Worm (Caenorhabditis elegans): ENCODE data around the gene cyp-25A2.
"Not testable (repeated sequence)": the region's sequence is repeated elsewhere in the genome, so short reads cannot be mapped to it uniquely, and the experiment has no call there.

cyp-25A2 gene

DNA sequence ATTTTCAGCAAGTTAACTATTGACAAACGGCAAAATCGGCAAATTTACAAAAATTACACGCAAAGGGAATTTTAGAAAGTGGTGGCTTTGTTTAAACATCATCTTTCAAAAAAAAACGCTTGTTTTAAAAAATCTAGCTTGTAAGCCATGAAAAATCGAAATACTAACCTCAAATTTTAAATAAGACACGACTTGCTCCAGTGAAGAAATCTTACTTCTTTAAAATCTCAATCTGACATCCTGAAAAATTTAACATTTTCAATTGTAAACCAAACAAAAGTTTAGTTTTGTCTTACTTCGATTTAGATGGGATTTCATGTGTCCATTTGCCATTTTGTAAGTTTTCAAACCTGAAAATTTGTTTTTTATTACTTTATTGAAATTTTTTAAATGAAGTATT, 3.2 kb upstream of the cyp-25A2 start:
- TF ChIP-seq tbx-11 (GFP tag; IDR thresholded peaks at IDR 0.05), result no peak
- no peak for TF ChIP-seq hnd-1 (tag; optimal IDR thresholded peaks at IDR 0.05)
- no peak for TF ChIP-seq F13C5.2 (tag; optimal IDR thresholded peaks at IDR 0.05)
- no peak for TF ChIP-seq tra-4 (tag; optimal IDR thresholded peaks at IDR 0.05)
- TF ChIP-seq ets-7 (tag; optimal IDR thresholded peaks at IDR 0.05), result no peak
- no peak for TF ChIP-seq sea-1 (GFP tag; conservative IDR thresholded peaks at IDR 0.05)
- TF ChIP-seq pes-1 (GFP tag; IDR thresholded peaks at IDR 0.05), result no peak
- TF ChIP-seq flt-1 (GFP tag; IDR thresholded peaks at IDR 0.05), result no peak
- no peak for TF ChIP-seq B0310.2 (tag; optimal IDR thresholded peaks at IDR 0.05)
- no peak for TF ChIP-seq tbx-37 (GFP tag; conservative IDR thresholded peaks at IDR 0.05)
- no peak for TF ChIP-seq ceh-36 (tag; optimal IDR thresholded peaks at IDR 0.05)
- no peak for TF ChIP-seq hmbx-1 (tag; optimal IDR thresholded peaks at IDR 0.05)
- TF ChIP-seq aly-1 (tag; optimal IDR thresholded peaks at IDR 0.05), result no peak
- no peak for TF ChIP-seq ceh-13 (GFP tag; optimal IDR thresholded peaks at IDR 0.05)
- TF ChIP-seq scrt-1 (GFP tag; IDR thresholded peaks at IDR 0.05), result no peak
- TF ChIP-seq ama-1 (optimal IDR thresholded peaks at IDR 0.05), result no peak

- TF ChIP-seq hmg-4 (GFP tag; optimal IDR thresholded peaks at IDR 0.05), result no peak
- no peak for TF ChIP-seq scrt-1 (GFP tag; IDR thresholded peaks at IDR 0.05)
- no peak for TF ChIP-seq tbx-37 (GFP tag; conservative IDR thresholded peaks at IDR 0.05)
- no peak for TF ChIP-seq aly-1 (tag; optimal IDR thresholded peaks at IDR 0.05)
- TF ChIP-seq hnd-1 (tag; optimal IDR thresholded peaks at IDR 0.05), result no peak
- TF ChIP-seq hmbx-1 (tag; optimal IDR thresholded peaks at IDR 0.05), result no peak
- no peak for TF ChIP-seq ama-1 (optimal IDR thresholded peaks at IDR 0.05)
- no peak for TF ChIP-seq ceh-13 (GFP tag; optimal IDR thresholded peaks at IDR 0.05)
- no peak for TF ChIP-seq tra-4 (tag; optimal IDR thresholded peaks at IDR 0.05)
- no peak for TF ChIP-seq ets-7 (tag; optimal IDR thresholded peaks at IDR 0.05)
- TF ChIP-seq pes-1 (GFP tag; IDR thresholded peaks at IDR 0.05), result no peak
- TF ChIP-seq ceh-36 (tag; optimal IDR thresholded peaks at IDR 0.05), result no peak
- no peak for TF ChIP-seq B0310.2 (tag; optimal IDR thresholded peaks at IDR 0.05)
- no peak for TF ChIP-seq tbx-11 (GFP tag; IDR thresholded peaks at IDR 0.05)
- no peak for TF ChIP-seq sea-1 (GFP tag; conservative IDR thresholded peaks at IDR 0.05)
Observed at ce11 chrIII:3832291-3832690, 2.7 kb upstream of the cyp-25A2 start, which contains the start of gene cyp-25A1. Gene cyp-25A1, plus strand, starts transcription at chrIII:3832591.

ce11 chrIII:3839635-3840034, 4.6 kb downstream of the cyp-25A2 start, which contains the start of gene cyp-25A3:
Gene cyp-25A3, minus strand, starts transcription at chrIII:3839735.
- TF ChIP-seq tra-4 (tag; optimal IDR thresholded peaks at IDR 0.05) (no peak), tbx-11 (GFP tag; IDR thresholded peaks at IDR 0.05) (no peak), hmbx-1 (tag; optimal IDR thresholded peaks at IDR 0.05) (no peak), pes-1 (GFP tag; IDR thresholded peaks at IDR 0.05) (no peak), flt-1 (GFP tag; IDR thresholded peaks at IDR 0.05) (no peak), hnd-1 (tag; optimal IDR thresholded peaks at IDR 0.05) (no peak), B0310.2 (tag; optimal IDR thresholded peaks at IDR 0.05) (no peak), hmg-4 (GFP tag; optimal IDR thresholded peaks at IDR 0.05) (no peak), ets-7 (tag; optimal IDR thresholded peaks at IDR 0.05) (no peak)

DNA sequence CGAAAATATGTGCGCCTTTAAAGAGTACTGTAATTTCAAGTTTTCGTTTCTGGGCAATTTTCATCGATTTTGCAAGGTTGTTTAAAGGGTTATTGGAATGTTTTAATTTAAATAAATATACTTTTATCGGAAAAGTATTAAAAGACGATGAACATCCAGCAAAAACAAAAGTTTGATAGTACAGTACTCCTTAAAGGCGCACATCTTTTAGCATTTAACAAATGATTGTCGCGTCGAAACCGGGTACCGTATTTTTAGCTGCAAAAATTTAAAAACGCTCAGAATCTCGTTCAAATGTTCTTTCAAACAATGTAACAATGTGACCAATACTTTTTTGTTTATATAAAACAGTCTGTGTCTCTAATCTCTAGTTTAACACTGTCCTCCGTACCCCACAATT, 5.3 kb downstream of the cyp-25A2 start, which contains the start of gene C36A4.11:
TSS of gene C36A4.11 (plus strand) at position 301 of the 400 bp plus-strand sequence.
- not testable (repeated sequence) for TF ChIP-seq B0310.2 (tag; optimal IDR thresholded peaks at IDR 0.05); ama-1 (optimal IDR thresholded peaks at IDR 0.05); ets-7 (tag; optimal IDR thresholded peaks at IDR 0.05)

- not testable (repeated sequence) for TF ChIP-seq hnd-1 (tag; optimal IDR thresholded peaks at IDR 0.05); pes-1 (GFP tag; IDR thresholded peaks at IDR 0.05); tra-4 (tag; optimal IDR thresholded peaks at IDR 0.05)
Observed at ce11 chrIII:3843514-3843913, 8.5 kb downstream of the cyp-25A2 start, which contains the start of gene C36A4.4. Gene C36A4.4, minus strand, starts transcription at chrIII:3843614.

DNA sequence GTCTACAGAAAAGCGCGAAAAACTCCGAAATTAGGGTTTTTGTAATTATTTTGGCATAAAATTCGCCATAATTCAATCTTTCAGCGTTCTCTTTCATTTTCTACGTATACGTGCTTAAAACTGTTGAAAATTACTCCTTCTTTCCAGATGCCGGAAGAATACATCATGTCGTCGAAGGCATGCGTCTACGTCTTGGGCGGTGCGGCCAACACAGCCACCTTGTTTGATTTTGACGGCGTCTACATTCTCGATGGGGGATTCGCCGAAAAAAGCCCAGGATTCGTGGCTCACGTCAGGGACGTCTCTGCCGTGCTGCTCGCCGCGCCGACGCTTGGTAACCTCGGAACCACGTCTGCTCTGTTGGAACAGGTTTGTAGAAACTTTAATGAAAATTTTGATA, 9.7 kb downstream of the cyp-25A2 start, which contains the start of gene maph-1.3:
TSS of gene maph-1.3 (plus strand) at position 148 of the 400 bp plus-strand sequence.
- not testable (repeated sequence) for TF ChIP-seq aly-1 (tag; optimal IDR thresholded peaks at IDR 0.05); tra-4 (tag; optimal IDR thresholded peaks at IDR 0.05); flt-1 (GFP tag; IDR thresholded peaks at IDR 0.05)

DNA sequence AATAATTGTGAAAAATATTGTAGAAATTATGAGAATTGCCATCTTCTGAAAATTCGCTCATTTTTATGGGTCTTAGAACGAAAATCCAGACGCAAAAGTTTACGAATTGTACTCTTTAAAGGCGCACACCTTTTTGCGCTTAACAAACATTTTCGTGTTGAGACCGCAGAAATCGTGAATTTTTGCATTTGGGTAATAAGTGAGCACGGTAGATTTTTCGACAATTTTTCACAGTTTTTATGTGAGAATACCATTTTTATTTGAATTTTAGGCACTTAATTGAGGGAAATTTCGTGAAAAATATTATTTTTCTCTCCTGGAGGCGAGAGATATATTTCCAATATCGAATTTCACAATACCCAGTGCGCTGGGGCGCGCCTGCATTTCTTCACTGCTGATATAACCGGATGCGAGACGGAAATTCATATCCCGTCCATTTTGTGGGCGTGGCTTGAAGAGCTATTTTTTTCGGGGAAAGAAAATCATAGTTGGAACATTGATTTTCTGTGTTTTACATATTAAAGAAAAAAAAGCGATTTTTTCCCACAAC, 17.1 kb downstream of the cyp-25A2 start, which contains the start of gene cyp-25A4:
TSS of gene cyp-25A4 (minus strand) at position 51 of the 550 bp plus-strand sequence.
- TF ChIP-seq aly-1 (tag; optimal IDR thresholded peaks at IDR 0.05); ama-1 (optimal IDR thresholded peaks at IDR 0.05); hmbx-1 (tag; optimal IDR thresholded peaks at IDR 0.05): not testable (repeated sequence)

ce11 chrIII:3854868-3855267, 19.8 kb downstream of the cyp-25A2 start:
- TF ChIP-seq scrt-1 (GFP tag; IDR thresholded peaks at IDR 0.05), result 0 out of 2 replicates have a peak, but pooled peaks have one; percentile 47
- TF ChIP-seq tbx-37 (GFP tag; conservative IDR thresholded peaks at IDR 0.05), result peak; percentile 63

DNA sequence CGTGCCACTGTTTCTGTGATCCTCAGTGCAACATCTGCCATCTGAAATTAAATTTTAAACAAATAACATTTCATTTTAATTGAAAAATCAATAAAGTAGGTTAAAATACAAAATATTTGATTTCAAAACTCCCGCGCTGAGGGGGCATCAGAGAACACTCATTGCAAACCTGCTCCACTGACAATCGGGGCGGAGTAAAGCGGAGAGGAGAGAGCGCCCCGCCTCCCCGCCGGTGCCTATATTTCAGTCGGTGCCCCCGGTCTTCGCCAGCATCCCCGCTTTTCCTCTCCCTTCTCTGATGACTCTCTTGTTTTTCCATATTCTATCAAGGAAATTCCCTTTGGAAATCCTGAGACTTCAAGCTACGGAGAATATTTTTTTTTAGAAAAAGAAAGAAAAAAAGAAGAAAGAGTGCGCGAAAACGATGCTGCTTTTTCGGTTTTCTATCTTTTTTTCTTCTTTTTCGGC, 27.9 kb downstream of the cyp-25A2 start, which contains the start of gene brc-1:
TSS of gene brc-1 (minus strand) at position 51 of the 468 bp plus-strand sequence.
- TF ChIP-seq hmbx-1 (tag; optimal IDR thresholded peaks at IDR 0.05) (no peak), pes-1 (GFP tag; IDR thresholded peaks at IDR 0.05) (0 out of 2 replicates have a peak, but pooled peaks have one; percentile 31), ama-1 (optimal IDR thresholded peaks at IDR 0.05) (no peak), scrt-1 (GFP tag; IDR thresholded peaks at IDR 0.05) (no peak), sea-1 (GFP tag; conservative IDR thresholded peaks at IDR 0.05) (peak; percentile 48; the same call in 1 of the 2 replicates), ets-7 (tag; optimal IDR thresholded peaks at IDR 0.05) (no peak), hmg-4 (GFP tag; optimal IDR thresholded peaks at IDR 0.05) (peak; percentile 53), hnd-1 (tag; optimal IDR thresholded peaks at IDR 0.05) (no peak), ceh-13 (GFP tag; optimal IDR thresholded peaks at IDR 0.05) (no peak), F13C5.2 (tag; optimal IDR thresholded peaks at IDR 0.05) (peak; percentile 84), flt-1 (GFP tag; IDR thresholded peaks at IDR 0.05) (peak; percentile 32; the same call in 1 of the 2 replicates), aly-1 (tag; optimal IDR thresholded peaks at IDR 0.05) (no peak), tbx-11 (GFP tag; IDR thresholded peaks at IDR 0.05) (no peak), B0310.2 (tag; optimal IDR thresholded peaks at IDR 0.05) (peak; percentile 31), tra-4 (tag; optimal IDR thresholded peaks at IDR 0.05) (no peak)
